Worm (Caenorhabditis elegans) whole organism, L3 larva: ENCODE results near the gene crh-1.
A peak's percentile ranks its signal among the peaks of the same experiment; 100 is the strongest.

ENCODE experiments used
- R02D3.7 ChIP-seq: fragments of 150-350 bp; optimal IDR thresholded peaks from 2 replicates; lab custom pipeline; 2014; ENCODE audit warnings: missing biosample characterization, missing genetic modification characterization
- ZK546.5 ChIP-seq: sonication (generic microtip); optimal IDR thresholded peaks from 2 replicates; lab custom pipeline; 2017; ENCODE audit warnings: missing biosample characterization, missing genetic modification characterization
- aly-2 ChIP-seq: fragments of 150-350 bp; optimal IDR thresholded peaks from 2 replicates; lab custom pipeline; 2014; ENCODE audit warnings: missing biosample characterization, missing genetic modification characterization
- ama-1 ChIP-seq: fragments of 150-350 bp; optimal IDR thresholded peaks from 2 replicates; lab custom pipeline; 2018
- ceh-16 ChIP-seq: sonication (generic microtip); optimal IDR thresholded peaks from 2 replicates; lab custom pipeline; 2017; ENCODE audit warnings: missing biosample characterization, missing genetic modification characterization
- ceh-9 ChIP-seq: sonication (generic microtip); optimal IDR thresholded peaks from 2 replicates; lab custom pipeline; 2018; ENCODE audit warnings: missing biosample characterization, missing genetic modification characterization
- egl-27 ChIP-seq: sonication (generic microtip); optimal IDR thresholded peaks from 4 replicates; lab custom pipeline; 2017; ENCODE audit warnings: missing biosample characterization, missing genetic modification reagents, missing genetic modification characterization
- egl-5 ChIP-seq: fragments of 150-350 bp; optimal IDR thresholded peaks from 2 replicates; lab custom pipeline; 2017; ENCODE audit warnings: missing biosample characterization, missing genetic modification reagents, missing genetic modification characterization, inconsistent platforms
- elt-1 ChIP-seq: fragments of 150-350 bp; optimal IDR thresholded peaks from 2 replicates; lab custom pipeline; 2014; ENCODE audit warnings: missing biosample characterization, missing genetic modification characterization
- elt-2 ChIP-seq: sonication (generic microtip); optimal IDR thresholded peaks from 2 replicates; lab custom pipeline; 2016; ENCODE audit warnings: missing genetic modification reagents, mild to moderate bottlenecking, missing genetic modification characterization, missing compliant biosample characterization
- eor-1 ChIP-seq, 2 experiments: fragments of 150-350 bp; optimal IDR thresholded peaks; 2 replicates each; lab custom pipeline; 2014 to 2018; ENCODE audit warnings: missing biosample characterization in 2 of 2, missing genetic modification characterization in 2 of 2
- fkh-2 ChIP-seq: fragments of 150-350 bp; optimal IDR thresholded peaks from 2 replicates; lab custom pipeline; 2014; ENCODE audit warnings: missing biosample characterization, missing genetic modification reagents, missing genetic modification characterization
- hmg-11 ChIP-seq: sonication (generic microtip); optimal IDR thresholded peaks from 2 replicates; lab custom pipeline; 2016; ENCODE audit warnings: missing genetic modification characterization, missing compliant biosample characterization
- jun-1 ChIP-seq: fragments of 150-350 bp; optimal IDR thresholded peaks from 2 replicates; lab custom pipeline; 2014; ENCODE audit warnings: missing biosample characterization, missing genetic modification reagents, missing genetic modification characterization
- lin-15B ChIP-seq: fragments of 150-350 bp; optimal IDR thresholded peaks from 2 replicates; lab custom pipeline; 2014; ENCODE audit warnings: missing biosample characterization, missing genetic modification characterization
- lin-39 ChIP-seq: fragments of 150-350 bp; optimal IDR thresholded peaks from 2 replicates; lab custom pipeline; 2018; ENCODE audit warnings: missing biosample characterization, missing genetic modification reagents, missing genetic modification characterization
- lsy-12 ChIP-seq: sonication (generic microtip); optimal IDR thresholded peaks from 2 replicates; lab custom pipeline; 2016; ENCODE audit warnings: mild to moderate bottlenecking, missing genetic modification characterization, missing compliant biosample characterization
- mml-1 ChIP-seq: fragments of 150-350 bp; sonication (generic microtip); optimal IDR thresholded peaks from 3 replicates; lab custom pipeline; 2014; ENCODE audit warnings: missing biosample characterization, missing genetic modification characterization
- nfya-1 ChIP-seq: sonication (generic microtip); optimal IDR thresholded peaks from 2 replicates; lab custom pipeline; 2017; ENCODE audit warnings: missing genetic modification characterization, mild to moderate bottlenecking, missing compliant biosample characterization, antibody characterized with exemption, moderate library complexity; ENCODE audit not compliant: insufficient read depth
- nhr-11 ChIP-seq: fragments of 150-350 bp; optimal IDR thresholded peaks from 2 replicates; lab custom pipeline; 2014; ENCODE audit warnings: missing biosample characterization, missing genetic modification characterization
- nhr-12 ChIP-seq: fragments of 150-350 bp; optimal IDR thresholded peaks from 2 replicates; lab custom pipeline; 2014; ENCODE audit warnings: missing biosample characterization, missing genetic modification characterization
- nhr-23 ChIP-seq: fragments of 150-350 bp; optimal IDR thresholded peaks from 2 replicates; lab custom pipeline; 2014; ENCODE audit warnings: missing biosample characterization, missing genetic modification reagents, missing genetic modification characterization
- nhr-237 ChIP-seq: fragments of 150-350 bp; optimal IDR thresholded peaks from 2 replicates; lab custom pipeline; 2014; ENCODE audit warnings: missing biosample characterization, missing genetic modification characterization
- nhr-25 ChIP-seq: sonication (generic microtip); optimal IDR thresholded peaks from 2 replicates; lab custom pipeline; 2017; ENCODE audit warnings: missing biosample characterization, missing genetic modification characterization
- nhr-28 ChIP-seq: fragments of 150-350 bp; optimal IDR thresholded peaks from 2 replicates; lab custom pipeline; 2014; ENCODE audit warnings: missing biosample characterization, missing genetic modification characterization
- nhr-43 ChIP-seq: sonication (generic microtip); optimal IDR thresholded peaks from 2 replicates; lab custom pipeline; 2016; ENCODE audit warnings: mild to moderate bottlenecking, missing genetic modification characterization, missing compliant biosample characterization; ENCODE audit not compliant: poor library complexity, severe bottlenecking
- nhr-67 ChIP-seq: fragments of 150-350 bp; optimal IDR thresholded peaks from 2 replicates; lab custom pipeline; 2014; ENCODE audit warnings: missing biosample characterization, missing genetic modification characterization
- nhr-76 ChIP-seq: fragments of 150-350 bp; sonication (generic microtip); optimal IDR thresholded peaks from 5 replicates; lab custom pipeline; 2014; ENCODE audit warnings: missing biosample characterization, missing genetic modification characterization
- nhr-77 ChIP-seq: fragments of 150-350 bp; optimal IDR thresholded peaks from 2 replicates; lab custom pipeline; 2014; ENCODE audit warnings: missing biosample characterization, missing genetic modification characterization
- pha-4 ChIP-seq: fragments of 150-350 bp; optimal IDR thresholded peaks from 2 replicates; lab custom pipeline; 2014; ENCODE audit warnings: missing biosample characterization, missing genetic modification reagents, missing genetic modification characterization
- skn-1 ChIP-seq: fragments of 150-350 bp; optimal IDR thresholded peaks from 2 replicates; lab custom pipeline; 2014; ENCODE audit warnings: missing biosample characterization, missing genetic modification characterization
- tbx-2 ChIP-seq: sonication (generic microtip); optimal IDR thresholded peaks from 2 replicates; lab custom pipeline; 2016; ENCODE audit warnings: mild to moderate bottlenecking, missing genetic modification characterization, missing compliant biosample characterization
- unc-39 ChIP-seq: sonication (generic microtip); optimal IDR thresholded peaks from 4 replicates; lab custom pipeline; 2017; ENCODE audit warnings: missing biosample characterization, missing genetic modification characterization
- unc-62 ChIP-seq: fragments of 150-350 bp; sonication (generic microtip); optimal IDR thresholded peaks from 4 replicates; lab custom pipeline; 2014; ENCODE audit warnings: missing biosample characterization, missing genetic modification reagents, missing genetic modification characterization
- ztf-4 ChIP-seq: fragments of 150-350 bp; optimal IDR thresholded peaks from 2 replicates; lab custom pipeline; 2014; ENCODE audit warnings: missing biosample characterization, missing genetic modification characterization

crh-1 gene

ce11 chrIII:11660736-11661135 lies 3.2 kb downstream of the crh-1 start:
- TF ChIP-seq nhr-11 (tag; lab: Kevin White, UChicago), result no peak
- peak; percentile 26 for TF ChIP-seq pha-4 (tag; lab: Kevin White, UChicago)
- TF ChIP-seq tbx-2, result no peak
- TF ChIP-seq ztf-4 (tag; lab: Kevin White, UChicago), result no peak
- no peak for TF ChIP-seq elt-2 (tag; lab: Kevin White, UChicago)
- peak; percentile 40 for TF ChIP-seq nfya-1 (tag; lab: Kevin White, UChicago)
- no peak for TF ChIP-seq nhr-237 (tag; lab: Kevin White, UChicago)
- TF ChIP-seq nhr-67, result no peak
- TF ChIP-seq lin-15B (tag; lab: Kevin White, UChicago), result no peak

DNA sequence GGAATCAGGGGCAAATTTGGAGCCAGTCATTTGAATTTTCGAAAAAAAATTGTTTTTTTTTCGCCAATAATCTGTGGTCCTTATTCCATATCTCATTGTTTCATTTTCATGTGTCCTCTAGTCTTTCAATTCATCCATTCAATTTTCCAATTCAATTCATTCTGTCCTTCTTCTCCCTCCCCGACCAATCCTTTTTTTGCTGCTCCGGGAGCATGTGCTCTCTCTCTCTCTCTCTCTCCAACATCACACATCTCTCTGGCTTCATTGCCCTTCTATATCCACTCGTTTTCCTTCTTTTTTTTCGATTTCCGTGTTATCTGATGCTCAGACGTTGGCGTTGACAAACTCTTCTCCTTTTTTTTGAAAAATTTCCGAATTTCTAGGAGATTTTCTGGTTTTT lies 5.8 kb downstream of the crh-1 start:
- TF ChIP-seq eor-1 (tag; optimal IDR thresholded peaks at IDR 0.05; lab: Kevin White, UChicago) (no peak), nfya-1 (tag; lab: Kevin White, UChicago) (peak; percentile 48)
- TF ChIP-seq, all 47 proteins: peak for 1

ce11 chrIII:11666819-11667218 lies 9.3 kb downstream of the crh-1 start:
- TF ChIP-seq nhr-43 (tag; lab: Kevin White, UChicago) (no peak), skn-1 (no peak), nhr-11 (tag; lab: Kevin White, UChicago) (no peak), nhr-25 (tag; lab: Kevin White, UChicago) (no peak), aly-2 (tag; lab: Kevin White, UChicago) (no peak), egl-27 (no peak), nhr-23 (no peak), ZK546.5 (tag; lab: Kevin White, UChicago) (no peak), eor-1 (tag; optimal IDR thresholded peaks at IDR 0.05; lab: Kevin White, UChicago) (no peak), R02D3.7 (tag; lab: Kevin White, UChicago) (no peak), lin-39 (tag; lab: Kevin White, UChicago) (no peak)

- TF ChIP-seq nhr-12 (no peak), nhr-43 (tag; lab: Kevin White, UChicago) (no peak), eor-1 (tag; optimal IDR thresholded peaks at IDR 0.05; lab: Kevin White, UChicago) (no peak), aly-2 (tag; lab: Kevin White, UChicago) (no peak), ceh-16 (no peak)
- TF ChIP-seq, all 47 proteins: peak for 0
Observed at ce11 chrIII:11669008-11669407, 11.4 kb downstream of the crh-1 start.

- TF ChIP-seq mml-1 (tag; lab: Kevin White, UChicago), result no peak
- no peak for TF ChIP-seq nhr-28 (tag; lab: Kevin White, UChicago)
- no peak for TF ChIP-seq jun-1 (tag; lab: Kevin White, UChicago)
- TF ChIP-seq egl-5 (tag; lab: Kevin White, UChicago), result no peak
- TF ChIP-seq nhr-76 (tag; lab: Kevin White, UChicago), result no peak
- no peak for TF ChIP-seq tbx-2
- TF ChIP-seq hmg-11 (tag; lab: Kevin White, UChicago), result no peak
- no peak for TF ChIP-seq lin-15B (tag; lab: Kevin White, UChicago)
- TF ChIP-seq fkh-2 (tag; lab: Kevin White, UChicago), result no peak
- TF ChIP-seq nhr-77 (tag; lab: Kevin White, UChicago), result no peak
- no peak for TF ChIP-seq nhr-11 (tag; lab: Kevin White, UChicago)
- no peak for TF ChIP-seq nhr-12
- TF ChIP-seq ama-1 (lab: Kevin White, UChicago), result no peak
- TF ChIP-seq skn-1, result no peak
- no peak for TF ChIP-seq eor-1 (tag; optimal IDR thresholded peaks at IDR 0.05; lab: Kevin White, UChicago)
- no peak for TF ChIP-seq unc-39 (tag; lab: Kevin White, UChicago)
- no peak for TF ChIP-seq nhr-67
- TF ChIP-seq unc-62 (GFP tag; lab: Kevin White, UChicago), result no peak
- TF ChIP-seq, all 47 proteins: peak for 0
Observed at ce11 chrIII:11680514-11680913, 22.9 kb downstream of the crh-1 start.

DNA sequence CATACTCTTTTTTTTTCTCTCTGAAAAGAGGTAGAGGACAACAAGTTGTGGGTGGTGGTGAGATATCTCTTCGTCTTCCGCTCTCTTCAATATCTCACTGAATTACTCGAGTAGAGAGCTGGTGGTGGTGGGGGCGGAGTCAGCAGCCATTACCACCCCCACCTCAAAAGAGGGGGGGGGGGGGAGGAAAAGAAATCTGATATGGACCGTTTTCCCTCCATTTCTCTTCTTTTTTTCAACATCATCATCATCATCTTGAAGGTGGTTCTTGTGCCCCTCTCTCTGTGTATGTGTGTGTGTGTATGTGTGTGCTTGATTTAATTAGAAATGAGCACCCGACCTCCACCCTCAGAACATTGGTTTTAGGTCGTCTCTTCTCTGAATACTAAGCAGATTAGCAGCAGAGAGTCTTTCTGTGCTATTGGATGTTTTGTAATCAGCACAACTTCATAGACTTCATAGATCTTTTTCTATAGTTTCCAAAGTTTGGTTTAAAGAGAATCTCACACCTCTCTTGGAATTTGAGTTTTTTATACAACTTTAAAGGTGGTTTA lies 24.0 kb downstream of the crh-1 start:
- TF ChIP-seq nhr-25 (tag; lab: Kevin White, UChicago) (no peak), egl-27 (no peak), ceh-9 (tag; lab: Kevin White, UChicago) (no peak), ztf-4 (tag; lab: Kevin White, UChicago) (no peak), ceh-16 (no peak), nhr-237 (tag; lab: Kevin White, UChicago) (no peak), tbx-2 (no peak), elt-1 (tag; lab: Kevin White, UChicago) (no peak), nhr-67 (no peak), nfya-1 (tag; lab: Kevin White, UChicago) (no peak), lsy-12 (tag; lab: Kevin White, UChicago) (no peak), skn-1 (no peak), jun-1 (tag; lab: Kevin White, UChicago) (no peak)
- TF ChIP-seq, all 47 proteins: peak for 0
